Worm (Caenorhabditis elegans): ENCODE measurements around the gene F59B1.4.

DNA sequence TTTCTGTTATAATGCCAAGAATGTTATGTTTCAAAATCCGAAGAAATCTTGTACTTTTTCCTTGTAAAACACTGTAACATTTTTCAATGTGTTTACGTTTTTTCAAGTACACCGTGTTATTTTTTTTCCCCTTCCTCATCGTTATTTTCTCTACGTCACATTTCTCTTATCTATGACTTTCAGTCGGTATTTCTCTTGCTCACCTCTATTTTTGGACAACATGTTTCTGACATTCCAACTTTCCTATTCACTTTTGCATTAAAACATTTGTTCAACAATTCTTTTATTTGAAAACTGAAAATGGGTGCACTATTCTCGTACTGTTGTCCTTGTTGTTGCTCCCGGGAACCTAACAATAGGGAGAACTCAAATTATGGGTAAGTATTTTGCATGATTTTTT is 46.2 kb upstream of the F59B1.4 start, which contains the start of gene pals-33:
- TF ChIP-seq fos-1 (tag; optimal IDR thresholded peaks at IDR 0.05) = no peak
- TF ChIP-seq pqm-1 (tag; optimal IDR thresholded peaks at IDR 0.05) = no peak
- TF ChIP-seq fkh-10 (GFP tag; optimal IDR thresholded peaks at IDR 0.05) = no peak

Measured in whole organism, L3 larva.